Worm (Caenorhabditis elegans) whole organism, mixed stage, embryonic: ENCODE results near the gene Y47D7A.6.

Source experiments
- ces-1 ChIP-seq: fragments of 150-350 bp; optimal IDR thresholded peaks from 2 replicates; lab custom pipeline; 2014; ENCODE audit warnings: missing biosample characterization, missing genetic modification reagents, missing genetic modification characterization
- elt-1 ChIP-seq: sonication (generic microtip); optimal IDR thresholded peaks from 2 replicates; lab custom pipeline; 2017; ENCODE audit warnings: missing genetic modification characterization, mild to moderate bottlenecking, missing compliant biosample characterization, antibody characterized with exemption, moderate library complexity, borderline replicate concordance; ENCODE audit not compliant: insufficient read depth
- nhr-12 ChIP-seq: fragments of 150-350 bp; optimal IDR thresholded peaks from 2 replicates; lab custom pipeline; 2014; ENCODE audit warnings: missing biosample characterization, missing genetic modification characterization
- pha-4 ChIP-seq: fragments of 150-350 bp; optimal IDR thresholded peaks from 2 replicates; lab custom pipeline; 2018; ENCODE audit warnings: missing biosample characterization, missing genetic modification reagents, missing genetic modification characterization
- snpc-4 ChIP-seq: fragments of 150-350 bp; optimal IDR thresholded peaks from 2 replicates; lab custom pipeline; 2014; ENCODE audit warnings: missing biosample characterization, missing genetic modification characterization

- TF ChIP-seq nhr-12, result no peak
- no peak for TF ChIP-seq pha-4 (tag; lab: Kevin White, UChicago)
- peak; percentile 93 for TF ChIP-seq ces-1 (GFP tag; lab: Kevin White, UChicago)
- TF ChIP-seq elt-1, result no peak
- TF ChIP-seq snpc-4, result no peak
These were observed 32.6 kb upstream of the Y47D7A.6 start, which contains the start of gene rft-2 for ce11 chrV:4450523-4451089.
